Fruit fly (Drosophila melanogaster) whole organism, embryonic: ENCODE measurements around the gene CG34265.

Source experiments
- Asciz ChIP-seq: fragments of 200-800 bp; sonication (Bioruptor generic); optimal IDR thresholded peaks from 2 replicates; lab custom pipeline; 2017; ENCODE audit warnings: missing biosample characterization, mild to moderate bottlenecking, missing genetic modification characterization, missing genetic modification reagents
- CG10431 ChIP-seq: fragments of 200-800 bp; sonication (Bioruptor generic); optimal IDR thresholded peaks from 3 replicates; lab custom pipeline; 2018; ENCODE audit warnings: missing biosample characterization, mild to moderate bottlenecking, missing genetic modification characterization
- CG11093 ChIP-seq: fragments of 200-800 bp; sonication (Bioruptor generic); IDR thresholded peaks from 3 replicates; pipeline ENCODE4 v1.3.6; 2022; ENCODE audit warnings: missing biosample characterization, missing genetic modification characterization
- CG11723 ChIP-seq: fragments of 200-800 bp; sonication (Bioruptor generic); optimal IDR thresholded peaks from 2 replicates; lab custom pipeline; 2017; ENCODE audit warnings: missing biosample characterization, mild to moderate bottlenecking, missing genetic modification characterization
- CG12104 ChIP-seq: fragments of 200-800 bp; sonication (Bioruptor generic); optimal IDR thresholded peaks from 3 replicates; lab custom pipeline; 2016; ENCODE audit warnings: missing biosample characterization, missing genetic modification characterization
- CG12155 ChIP-seq: fragments of 200-800 bp; sonication (Bioruptor generic); optimal IDR thresholded peaks from 3 replicates; lab custom pipeline; 2016; ENCODE audit warnings: missing biosample characterization, missing genetic modification characterization
- CG14667 ChIP-seq: fragments of 200-800 bp; sonication (Bioruptor generic); IDR thresholded peaks from 2 replicates; pipeline ENCODE4 v1.3.6; 2022; ENCODE audit warnings: missing biosample characterization, missing genetic modification characterization
- CG17912 ChIP-seq: fragments of 200-800 bp; sonication (Bioruptor generic); optimal IDR thresholded peaks from 2 replicates; lab custom pipeline; 2018; ENCODE audit warnings: missing biosample characterization, mild to moderate bottlenecking, missing genetic modification characterization
- CG18476 ChIP-seq: fragments of 200-800 bp; sonication (Bioruptor generic); optimal IDR thresholded peaks from 2 replicates; lab custom pipeline; 2016; ENCODE audit warnings: missing biosample characterization, mild to moderate bottlenecking, missing genetic modification characterization
- CG2116 ChIP-seq: fragments of 200-800 bp; sonication (Bioruptor generic); optimal IDR thresholded peaks from 3 replicates; lab custom pipeline; 2018; ENCODE audit warnings: missing biosample characterization, mild to moderate bottlenecking, missing genetic modification characterization
- CG2875 ChIP-seq: fragments of 200-800 bp; sonication (Bioruptor generic); optimal IDR thresholded peaks from 2 replicates; lab custom pipeline; 2017; ENCODE audit warnings: missing biosample characterization, mild to moderate bottlenecking, missing genetic modification characterization, missing genetic modification reagents
- CG2889 ChIP-seq: fragments of 200-800 bp; sonication (Bioruptor generic); IDR thresholded peaks from 3 replicates; pipeline ENCODE4 v1.3.6; 2022; ENCODE audit warnings: missing biosample characterization, missing genetic modification characterization
- CG3065 ChIP-seq: fragments of 200-800 bp; sonication (Bioruptor generic); optimal IDR thresholded peaks from 2 replicates; lab custom pipeline; 2016; ENCODE audit warnings: missing biosample characterization, missing genetic modification characterization
- CG3281 ChIP-seq: fragments of 200-800 bp; sonication (Bioruptor generic); optimal IDR thresholded peaks from 3 replicates; lab custom pipeline; 2017; ENCODE audit warnings: missing biosample characterization, mild to moderate bottlenecking, missing genetic modification characterization
- CG3847 ChIP-seq: fragments of 200-800 bp; sonication (Bioruptor generic); IDR thresholded peaks from 2 replicates; pipeline ENCODE4 v1.3.6; 2022; ENCODE audit warnings: missing biosample characterization, missing genetic modification characterization
- CG43689 ChIP-seq: fragments of 200-800 bp; sonication (Bioruptor generic); IDR thresholded peaks from 2 replicates; pipeline ENCODE4 v1.3.6; 2022; ENCODE audit warnings: missing biosample characterization, missing genetic modification characterization
- CG6765 ChIP-seq: fragments of 200-800 bp; sonication (Bioruptor generic); optimal IDR thresholded peaks from 3 replicates; lab custom pipeline; 2017; ENCODE audit warnings: missing biosample characterization, mild to moderate bottlenecking, missing genetic modification characterization
- CG8290 ChIP-seq, 3 experiments: fragments of 200-800 bp; sonication (Bioruptor generic); optimal IDR thresholded peaks; 2 replicates each; lab custom pipeline; 2016 to 2019; ENCODE audit warnings: missing biosample characterization in 3 of 3, missing genetic modification characterization in 3 of 3, mild to moderate bottlenecking in 2 of 3, moderate library complexity in 1 of 3
- CHES-1-like ChIP-seq: fragments of 200-800 bp; sonication (Bioruptor generic); optimal IDR thresholded peaks from 2 replicates; lab custom pipeline; 2016; ENCODE audit warnings: missing biosample characterization, missing genetic modification characterization
- Chrac-16 ChIP-seq: fragments of 200-800 bp; sonication (Bioruptor generic); optimal IDR thresholded peaks from 3 replicates; lab custom pipeline; 2016; ENCODE audit warnings: missing biosample characterization, missing genetic modification characterization
- D ChIP-seq, 2 experiments: fragments of 200-800 bp in 1 of 2; fragments of >200 bp in 1 of 2; sonication (Bioruptor generic) in 1 of 2; optimal IDR thresholded peaks; 2 replicates in 1 of 2; 3 replicates in 1 of 2; lab custom pipeline; 2017; ENCODE audit warnings: mild to moderate bottlenecking in 1 of 2, missing biosample characterization in 1 of 2, missing genetic modification characterization in 1 of 2, missing genetic modification reagents in 1 of 2
- Dp ChIP-seq: fragments of 200-800 bp; sonication (Bioruptor generic); optimal IDR thresholded peaks from 2 replicates; lab custom pipeline; 2018; ENCODE audit warnings: missing biosample characterization, mild to moderate bottlenecking, missing genetic modification characterization, moderate library complexity
- Dref ChIP-seq: fragments of 200-800 bp; sonication (Bioruptor generic); IDR thresholded peaks from 2 replicates; pipeline ENCODE4 v1.3.6; 2022; ENCODE audit warnings: missing biosample characterization, missing genetic modification characterization
- E2f1 ChIP-seq: fragments of 200-800 bp; sonication (Bioruptor generic); IDR thresholded peaks from 2 replicates; pipeline ENCODE4 v1.3.6; 2022; ENCODE audit warnings: missing biosample characterization, missing genetic modification characterization
- Gug ChIP-seq: fragments of 200-800 bp; sonication (Bioruptor generic); IDR thresholded peaks from 4 replicates; pipeline ENCODE4 v1.3.6; 2022; ENCODE audit warnings: missing biosample characterization, missing genetic modification characterization
- H2.0 ChIP-seq: fragments of 200-800 bp; sonication (Bioruptor generic); IDR thresholded peaks from 2 replicates; pipeline ENCODE4 v1.3.6; 2022; ENCODE audit warnings: missing biosample characterization, missing genetic modification characterization
- HLH54F ChIP-seq: fragments of 200-800 bp; sonication (Bioruptor generic); optimal IDR thresholded peaks from 3 replicates; lab custom pipeline; 2016; ENCODE audit warnings: missing biosample characterization, missing genetic modification characterization
- HmgD ChIP-seq: fragments of 200-800 bp; sonication (Bioruptor generic); optimal IDR thresholded peaks from 3 replicates; lab custom pipeline; 2016; ENCODE audit warnings: missing biosample characterization, missing genetic modification characterization
- Hr39 ChIP-seq: fragments of >200 bp; optimal IDR thresholded peaks from 2 replicates; lab custom pipeline; 2017
- NFAT ChIP-seq: fragments of 200-800 bp; sonication (Bioruptor generic); IDR thresholded peaks from 2 replicates; pipeline ENCODE4 v1.3.6; 2022; ENCODE audit warnings: missing biosample characterization, missing genetic modification characterization
- Rx ChIP-seq: fragments of 200-800 bp; sonication (Bioruptor generic); IDR thresholded peaks from 2 replicates; pipeline ENCODE4 v1.3.6; 2022; ENCODE audit warnings: missing biosample characterization, missing genetic modification characterization
- Stat92E ChIP-seq, 3 experiments: fragments of >200 bp in 2 of 3; fragments of 200-800 bp in 1 of 3; sonication (Bioruptor generic) in 1 of 3; optimal IDR thresholded peaks; 2 replicates each; lab custom pipeline; 2017 to 2019; ENCODE audit warnings: missing biosample characterization in 3 of 3, missing genetic modification characterization in 3 of 3, mild to moderate bottlenecking in 1 of 3, moderate library complexity in 1 of 3
- Xbp1 ChIP-seq: fragments of 200-800 bp; sonication (Bioruptor generic); optimal IDR thresholded peaks from 3 replicates; lab custom pipeline; 2016; ENCODE audit warnings: missing biosample characterization, mild to moderate bottlenecking, missing genetic modification characterization
- YL-1 ChIP-seq: fragments of 200-800 bp; sonication (Bioruptor generic); optimal IDR thresholded peaks from 3 replicates; lab custom pipeline; 2017; ENCODE audit warnings: missing biosample characterization, mild to moderate bottlenecking, missing genetic modification characterization
- abd-A ChIP-seq: fragments of 200-800 bp; sonication (Bioruptor generic); optimal IDR thresholded peaks from 3 replicates; lab custom pipeline; 2019; ENCODE audit warnings: missing biosample characterization, mild to moderate bottlenecking, missing genetic modification characterization, moderate library complexity
- aop ChIP-seq: fragments of 200-800 bp; sonication (Bioruptor generic); IDR thresholded peaks from 2 replicates; pipeline ENCODE4 v1.3.6; 2022; ENCODE audit warnings: missing biosample characterization, missing genetic modification characterization
- cas ChIP-seq: fragments of 200-800 bp; sonication (Bioruptor generic); IDR thresholded peaks from 2 replicates; pipeline ENCODE4 v1.3.6; 2022; ENCODE audit warnings: missing biosample characterization, missing genetic modification characterization
- corto ChIP-seq: fragments of 200-800 bp; sonication (Bioruptor generic); optimal IDR thresholded peaks from 2 replicates; lab custom pipeline; 2016; ENCODE audit warnings: missing biosample characterization, mild to moderate bottlenecking, missing genetic modification characterization, moderate library complexity
- danr ChIP-seq: fragments of 200-800 bp; sonication (Bioruptor generic); IDR thresholded peaks from 2 replicates; pipeline ENCODE4 v1.3.6; 2022; ENCODE audit warnings: missing biosample characterization, missing genetic modification characterization
- dysf ChIP-seq: fragments of 200-800 bp; sonication (Bioruptor generic); IDR thresholded peaks from 3 replicates; pipeline ENCODE4 v1.3.6; 2022; ENCODE audit warnings: missing biosample characterization, missing genetic modification characterization
- eve ChIP-seq, 2 experiments: fragments of >200 bp; optimal IDR thresholded peaks; 2 replicates each; lab custom pipeline; 2017; ENCODE audit warnings: missing biosample characterization in 2 of 2, missing genetic modification characterization in 2 of 2
- eyg ChIP-seq: fragments of 200-800 bp; sonication (Bioruptor generic); optimal IDR thresholded peaks from 3 replicates; lab custom pipeline; 2016; ENCODE audit warnings: missing biosample characterization, missing genetic modification characterization
- inv ChIP-seq: fragments of 200-800 bp; sonication (Bioruptor generic); IDR thresholded peaks from 2 replicates; pipeline ENCODE4 v1.3.6; 2022; ENCODE audit warnings: missing biosample characterization, missing genetic modification characterization; ENCODE audit not compliant: partially characterized antibody
- pb ChIP-seq: fragments of 200-800 bp; sonication (Bioruptor generic); optimal IDR thresholded peaks from 3 replicates; lab custom pipeline; 2016; ENCODE audit warnings: missing biosample characterization, missing genetic modification characterization
- pita ChIP-seq: fragments of 200-800 bp; sonication (Bioruptor generic); optimal IDR thresholded peaks from 2 replicates; lab custom pipeline; 2017; ENCODE audit warnings: missing biosample characterization, mild to moderate bottlenecking, missing genetic modification characterization
- row ChIP-seq: fragments of 200-800 bp; sonication (Bioruptor generic); IDR thresholded peaks from 3 replicates; pipeline ENCODE4 v1.3.6; 2022; ENCODE audit warnings: missing biosample characterization, missing genetic modification characterization
- sc ChIP-seq, 3 experiments: fragments of >200 bp in 2 of 3; fragments of 200-800 bp in 1 of 3; sonication (Bioruptor generic) in 1 of 3; optimal IDR thresholded peaks; 2 replicates in 2 of 3; 3 replicates in 1 of 3; lab custom pipeline; 2017; ENCODE audit warnings: mild to moderate bottlenecking in 1 of 3, missing biosample characterization in 1 of 3, missing genetic modification characterization in 1 of 3, missing genetic modification reagents in 1 of 3
- toy ChIP-seq: fragments of 200-800 bp; sonication (Bioruptor generic); IDR thresholded peaks from 2 replicates; pipeline ENCODE4 v1.3.6; 2022; ENCODE audit warnings: missing biosample characterization, missing genetic modification characterization
- zfh1 ChIP-seq: fragments of 200-800 bp; sonication (Bioruptor generic); IDR thresholded peaks from 3 replicates; pipeline ENCODE4 v1.3.6; 2022; ENCODE audit warnings: missing biosample characterization, missing genetic modification characterization

Gene CG34265

dm6 chr3L:3301171-3301738, 33.0 kb downstream of the CG34265 start (continued):
- peak; percentile 91 for TF ChIP-seq dysf
- TF ChIP-seq CG3281 (GFP tag; lab: Kevin White, UChicago) = peak; percentile 92
- peak; percentile 89 for TF ChIP-seq CHES-1-like (GFP tag; lab: Kevin White, UChicago)
- peak; percentile 88 for TF ChIP-seq CG43689
- peak; percentile 83 for TF ChIP-seq CG18476 (GFP tag; lab: Kevin White, UChicago)
- TF ChIP-seq CG11723 (GFP tag; lab: Kevin White, UChicago) = peak; percentile 84
- peak; percentile 86 for TF ChIP-seq Rx (GFP tag; lab: Robert Waterston, UW)
- TF ChIP-seq eyg (GFP tag; lab: Kevin White, UChicago) = peak; percentile 91
- TF ChIP-seq CG12104 (GFP tag; lab: Kevin White, UChicago) = peak; percentile 91
- TF ChIP-seq CG3065 (GFP tag; lab: Kevin White, UChicago) = peak; percentile 69
- peak; percentile 84 for TF ChIP-seq HLH54F
- peak; percentile 93 for TF ChIP-seq Xbp1 (GFP tag; lab: Kevin White, UChicago)
- peak; percentile 82 for TF ChIP-seq toy (GFP tag; lab: Robert Waterston, UW)
- peak; percentile 70 for TF ChIP-seq CG10431
- TF ChIP-seq CG3847 (GFP tag; lab: Robert Waterston, UW) = peak; percentile 83
- peak; percentile 76; the same call in 2 of the 3 replicates for TF ChIP-seq CG11093
- peak; percentile 78 for TF ChIP-seq Gug (GFP tag; lab: Robert Waterston, UW)
- TF ChIP-seq D (optimal IDR thresholded peaks at IDR 0.05; lab: Kevin White, UChicago) = no peak
- peak; percentile 85 for TF ChIP-seq D (GFP tag; optimal IDR thresholded peaks at IDR 0.05; lab: Kevin White, UChicago)
- TF ChIP-seq cas = peak; percentile 52; the same call in 1 of the 2 replicates
- TF ChIP-seq row (GFP tag; lab: Robert Waterston, UW) = peak; percentile 96
- no peak for TF ChIP-seq Dp (GFP tag; lab: Kevin White, UChicago)
- TF ChIP-seq pb (GFP tag; lab: Kevin White, UChicago) = peak; percentile 73
- TF ChIP-seq CG6765 = peak; percentile 85
- peak; percentile 90 for TF ChIP-seq E2f1 (GFP tag; lab: Robert Waterston, UW)
- TF ChIP-seq abd-A (tag; lab: Kevin White, UChicago) = peak; percentile 5
- peak; percentile 89 for TF ChIP-seq Chrac-16 (GFP tag; lab: Kevin White, UChicago)
- TF ChIP-seq CG2889 = peak; percentile 86
- peak; percentile 68 for TF ChIP-seq CG2116 (GFP tag; lab: Kevin White, UChicago)
- no peak for TF ChIP-seq sc (optimal IDR thresholded peaks at IDR 0.05; lab: Kevin White, UChicago)
- TF ChIP-seq sc (GFP tag; optimal IDR thresholded peaks at IDR 0.05; lab: Kevin White, UChicago) = peak; percentile 84
- peak; percentile 75 for TF ChIP-seq CG14667 (GFP tag; lab: Robert Waterston, UW)
- no peak for TF ChIP-seq Hr39 (lab: Kevin White, UChicago)
- TF ChIP-seq inv (GFP tag; lab: Robert Waterston, UW) = no peak
- TF ChIP-seq YL-1 = peak; percentile 55
- TF ChIP-seq eve (GFP tag; optimal IDR thresholded peaks at IDR 0.05; lab: Kevin White, UChicago) = peak in 1 of 2 experiments; percentile 96
- TF ChIP-seq H2.0 (GFP tag; lab: Robert Waterston, UW) = peak; percentile 89
- peak; percentile 37 for TF ChIP-seq CG8290 (GFP tag; optimal IDR thresholded peaks at IDR 0.05; lab: Kevin White, UChicago)
- peak in 1 of 2 experiments; percentile 63 for TF ChIP-seq CG8290 (tag; optimal IDR thresholded peaks at IDR 0.05; lab: Kevin White, UChicago)
- peak; percentile 36 for TF ChIP-seq CG17912 (GFP tag; lab: Kevin White, UChicago)
- no peak for TF ChIP-seq pita (GFP tag; lab: Kevin White, UChicago)
- TF ChIP-seq zfh1 (GFP tag; lab: Robert Waterston, UW) = peak; percentile 89
- peak; percentile 84 for TF ChIP-seq CG12155
- peak; percentile 7 for TF ChIP-seq corto (GFP tag; lab: Kevin White, UChicago)
- TF ChIP-seq CG2875 (GFP tag; lab: Kevin White, UChicago) = peak; percentile 90
- TF ChIP-seq HmgD (GFP tag; lab: Kevin White, UChicago) = peak; percentile 59
- peak; percentile 55; the same call in 1 of the 2 replicates for TF ChIP-seq aop (GFP tag; lab: Robert Waterston, UW)
- peak; percentile 75 for TF ChIP-seq danr (GFP tag; lab: Robert Waterston, UW)
- peak in 2 of 3 experiments; percentile 26 to 37 for TF ChIP-seq Stat92E (GFP tag; optimal IDR thresholded peaks at IDR 0.05; lab: Kevin White, UChicago)
- TF ChIP-seq Dref (GFP tag; lab: Robert Waterston, UW) = no peak
- peak; percentile 91 for TF ChIP-seq Asciz (GFP tag; lab: Kevin White, UChicago)
- TF ChIP-seq NFAT (GFP tag; lab: Robert Waterston, UW) = peak; percentile 80
